Fruit fly (Drosophila melanogaster) whole organism, embryonic: ENCODE results near the gene Dpm1.

Source experiments
- Aef1 ChIP-seq: fragments of 200-800 bp; sonication (Bioruptor generic); IDR thresholded peaks from 3 replicates; pipeline ENCODE4 v1.3.6; 2022; ENCODE audit warnings: missing biosample characterization, missing genetic modification characterization
- CG10147 ChIP-seq: fragments of 200-800 bp; sonication (Bioruptor generic); optimal IDR thresholded peaks from 2 replicates; lab custom pipeline; 2019; ENCODE audit warnings: missing biosample characterization, mild to moderate bottlenecking, missing genetic modification characterization, moderate library complexity
- CG11093 ChIP-seq: fragments of 200-800 bp; sonication (Bioruptor generic); IDR thresholded peaks from 3 replicates; pipeline ENCODE4 v1.3.6; 2022; ENCODE audit warnings: missing biosample characterization, missing genetic modification characterization
- CG1233 ChIP-seq: fragments of 200-800 bp; sonication (Bioruptor generic); optimal IDR thresholded peaks from 4 replicates; lab custom pipeline; 2018; ENCODE audit warnings: missing biosample characterization, mild to moderate bottlenecking, missing genetic modification characterization
- CG12391 ChIP-seq: fragments of 200-800 bp; sonication (Bioruptor generic); optimal IDR thresholded peaks from 3 replicates; lab custom pipeline; 2018; ENCODE audit warnings: missing biosample characterization, mild to moderate bottlenecking, missing genetic modification characterization, moderate library complexity
- CG14710 ChIP-seq: fragments of 200-800 bp; sonication (Bioruptor generic); optimal IDR thresholded peaks from 3 replicates; lab custom pipeline; 2019; ENCODE audit warnings: missing biosample characterization, mild to moderate bottlenecking, missing genetic modification characterization, moderate library complexity
- CG15269 ChIP-seq: fragments of 200-800 bp; sonication (Bioruptor generic); optimal IDR thresholded peaks from 2 replicates; lab custom pipeline; 2018; ENCODE audit warnings: missing biosample characterization, mild to moderate bottlenecking, missing genetic modification characterization, moderate library complexity
- CG1647 ChIP-seq: fragments of 200-800 bp; sonication (Bioruptor generic); optimal IDR thresholded peaks from 3 replicates; lab custom pipeline; 2016; ENCODE audit warnings: missing biosample characterization, missing genetic modification characterization
- CG17612 ChIP-seq: fragments of 200-800 bp; sonication (Bioruptor generic); IDR thresholded peaks from 2 replicates; pipeline ENCODE4 v1.3.6; 2022; ENCODE audit warnings: missing biosample characterization, missing genetic modification characterization
- CG18262 ChIP-seq: fragments of 200-800 bp; optimal IDR thresholded peaks from 3 replicates; lab custom pipeline; 2019; ENCODE audit warnings: missing biosample characterization, mild to moderate bottlenecking, missing genetic modification characterization, moderate library complexity
- CG2120 ChIP-seq: fragments of 200-800 bp; sonication (Bioruptor generic); optimal IDR thresholded peaks from 3 replicates; lab custom pipeline; 2016; ENCODE audit warnings: missing biosample characterization, missing genetic modification characterization
- CG2129 ChIP-seq: fragments of 200-800 bp; sonication (Bioruptor generic); IDR thresholded peaks from 2 replicates; pipeline ENCODE4 v1.3.6; 2022; ENCODE audit warnings: missing biosample characterization, missing genetic modification characterization; ENCODE audit not compliant: partially characterized antibody
- CG2202 ChIP-seq: fragments of 200-800 bp; sonication (Bioruptor generic); optimal IDR thresholded peaks from 2 replicates; lab custom pipeline; 2018; ENCODE audit warnings: missing biosample characterization, mild to moderate bottlenecking, missing genetic modification characterization
- CG31365 ChIP-seq: fragments of 200-800 bp; sonication (Bioruptor generic); optimal IDR thresholded peaks from 2 replicates; lab custom pipeline; 2018; ENCODE audit warnings: missing biosample characterization, mild to moderate bottlenecking, missing genetic modification characterization
- CG3163 ChIP-seq: fragments of 200-800 bp; sonication (Bioruptor generic); optimal IDR thresholded peaks from 3 replicates; lab custom pipeline; 2016; ENCODE audit warnings: missing biosample characterization, missing genetic modification characterization
- CG32532 ChIP-seq: fragments of 200-800 bp; sonication (Bioruptor generic); IDR thresholded peaks from 2 replicates; pipeline ENCODE4 v1.3.6; 2022; ENCODE audit warnings: missing biosample characterization, missing genetic modification characterization
- CG3281 ChIP-seq: fragments of 200-800 bp; sonication (Bioruptor generic); optimal IDR thresholded peaks from 3 replicates; lab custom pipeline; 2017; ENCODE audit warnings: missing biosample characterization, mild to moderate bottlenecking, missing genetic modification characterization
- CG34224 ChIP-seq: fragments of 200-800 bp; sonication (Bioruptor generic); IDR thresholded peaks from 3 replicates; pipeline ENCODE4 v1.3.6; 2022; ENCODE audit warnings: missing biosample characterization, missing genetic modification characterization; ENCODE audit not compliant: partially characterized antibody
- CG3838 ChIP-seq: fragments of 200-800 bp; sonication (Bioruptor generic); optimal IDR thresholded peaks from 3 replicates; lab custom pipeline; 2016; ENCODE audit warnings: missing biosample characterization, missing genetic modification characterization
- CG5180 ChIP-seq: fragments of 200-800 bp; sonication (Bioruptor generic); optimal IDR thresholded peaks from 3 replicates; lab custom pipeline; 2017; ENCODE audit warnings: missing biosample characterization, missing genetic modification characterization, mild to moderate bottlenecking, moderate library complexity, missing genetic modification reagents
- CG6175 ChIP-seq: fragments of 200-800 bp; sonication (Bioruptor generic); IDR thresholded peaks from 3 replicates; pipeline ENCODE4 v1.3.6; 2022; ENCODE audit warnings: missing biosample characterization, missing genetic modification characterization
- CG6813 ChIP-seq: fragments of 200-800 bp; sonication (Bioruptor generic); optimal IDR thresholded peaks from 2 replicates; lab custom pipeline; 2017; ENCODE audit warnings: missing biosample characterization, missing genetic modification characterization, mild to moderate bottlenecking, moderate library complexity, missing genetic modification reagents
- CG7271 ChIP-seq: fragments of 200-800 bp; sonication (Bioruptor generic); optimal IDR thresholded peaks from 2 replicates; lab custom pipeline; 2018; ENCODE audit warnings: missing biosample characterization, mild to moderate bottlenecking, missing genetic modification characterization, moderate library complexity
- Ets97D ChIP-seq: fragments of 200-800 bp; sonication (Bioruptor generic); optimal IDR thresholded peaks from 3 replicates; lab custom pipeline; 2016; ENCODE audit warnings: missing biosample characterization, missing genetic modification characterization
- H2.0 ChIP-seq: fragments of 200-800 bp; sonication (Bioruptor generic); IDR thresholded peaks from 2 replicates; pipeline ENCODE4 v1.3.6; 2022; ENCODE audit warnings: missing biosample characterization, missing genetic modification characterization
- Meics ChIP-seq: fragments of 200-800 bp; sonication (Bioruptor generic); optimal IDR thresholded peaks from 2 replicates; lab custom pipeline; 2017; ENCODE audit warnings: missing biosample characterization, mild to moderate bottlenecking, missing genetic modification characterization
- Nf-YC ChIP-seq: fragments of 200-800 bp; optimal IDR thresholded peaks from 3 replicates; lab custom pipeline; 2019; ENCODE audit warnings: missing biosample characterization, mild to moderate bottlenecking, missing genetic modification characterization, moderate library complexity
- Optix ChIP-seq: fragments of 200-800 bp; sonication (Bioruptor generic); IDR thresholded peaks from 3 replicates; pipeline ENCODE4 v1.3.6; 2022; ENCODE audit warnings: missing biosample characterization, missing genetic modification characterization
- PHDP ChIP-seq: fragments of 200-800 bp; sonication (Bioruptor generic); optimal IDR thresholded peaks from 3 replicates; lab custom pipeline; 2018; ENCODE audit warnings: missing biosample characterization, mild to moderate bottlenecking, missing genetic modification characterization, moderate library complexity
- Poxn ChIP-seq: fragments of 200-800 bp; sonication (Bioruptor generic); IDR thresholded peaks from 2 replicates; pipeline ENCODE4 v1.3.6; 2022; ENCODE audit warnings: missing biosample characterization, missing genetic modification characterization
- Rfx ChIP-seq: fragments of 200-800 bp; sonication (Bioruptor generic); IDR thresholded peaks from 2 replicates; pipeline ENCODE4 v1.3.6; 2022; ENCODE audit warnings: missing biosample characterization, missing genetic modification characterization
- aop ChIP-seq: fragments of 200-800 bp; sonication (Bioruptor generic); IDR thresholded peaks from 2 replicates; pipeline ENCODE4 v1.3.6; 2022; ENCODE audit warnings: missing biosample characterization, missing genetic modification characterization
- cato ChIP-seq: fragments of 200-800 bp; sonication (Bioruptor generic); optimal IDR thresholded peaks from 2 replicates; lab custom pipeline; 2016; ENCODE audit warnings: missing biosample characterization, missing genetic modification characterization, borderline replicate concordance
- chn ChIP-seq: fragments of 200-800 bp; sonication (Bioruptor generic); optimal IDR thresholded peaks from 2 replicates; lab custom pipeline; 2016; ENCODE audit warnings: missing biosample characterization, missing genetic modification characterization
- crp ChIP-seq, 2 experiments: fragments of 200-800 bp; sonication (Bioruptor generic); optimal IDR thresholded peaks; 2 replicates in 1 of 2; 3 replicates in 1 of 2; lab custom pipeline; 2017; ENCODE audit warnings: missing biosample characterization in 2 of 2, missing genetic modification characterization in 2 of 2, mild to moderate bottlenecking in 1 of 2, moderate library complexity in 1 of 2
- dimm ChIP-seq: fragments of 200-800 bp; sonication (Bioruptor generic); IDR thresholded peaks from 2 replicates; pipeline ENCODE4 v1.3.6; 2022; ENCODE audit warnings: missing biosample characterization, missing genetic modification characterization
- dm ChIP-seq: fragments of 200-800 bp; sonication (Bioruptor generic); optimal IDR thresholded peaks from 3 replicates; lab custom pipeline; 2016; ENCODE audit warnings: missing biosample characterization, missing genetic modification characterization
- dpn ChIP-seq, 2 experiments: fragments of 200-800 bp; sonication (Bioruptor generic); optimal IDR thresholded peaks; 3 replicates each; lab custom pipeline; 2016; ENCODE audit warnings: missing biosample characterization in 2 of 2, missing genetic modification characterization in 2 of 2
- ind ChIP-seq: fragments of 200-800 bp; sonication (Bioruptor generic); optimal IDR thresholded peaks from 3 replicates; lab custom pipeline; 2016; ENCODE audit warnings: missing biosample characterization, missing genetic modification characterization
- kah ChIP-seq: fragments of 200-800 bp; sonication (Bioruptor generic); optimal IDR thresholded peaks from 2 replicates; lab custom pipeline; 2018; ENCODE audit warnings: missing biosample characterization, mild to moderate bottlenecking, missing genetic modification characterization
- knrl ChIP-seq: fragments of 200-800 bp; sonication (Bioruptor generic); IDR thresholded peaks from 3 replicates; pipeline ENCODE4 v1.3.6; 2022; ENCODE audit warnings: missing biosample characterization, missing genetic modification characterization; ENCODE audit not compliant: partially characterized antibody
- oc ChIP-seq: fragments of 200-800 bp; sonication (Bioruptor generic); optimal IDR thresholded peaks from 2 replicates; lab custom pipeline; 2018; ENCODE audit warnings: missing biosample characterization, mild to moderate bottlenecking, missing genetic modification characterization, moderate library complexity
- pan ChIP-seq, 4 experiments: fragments of >200 bp in 3 of 4; fragments of 200-800 bp in 1 of 4; sonication (Bioruptor generic) in 1 of 4; optimal IDR thresholded peaks in 3 of 4; IDR thresholded peaks in 1 of 4; 2 replicates each; pipeline versions ENCODE4 v1.3.6 to Lab custom; 2017 to 2022; ENCODE audit warnings: missing biosample characterization in 2 of 4, missing genetic modification characterization in 2 of 4, mixed read lengths in 1 of 4
- sens ChIP-seq: fragments of 200-800 bp; sonication (Bioruptor generic); peaks from one replicate; lab custom pipeline; 2016; ENCODE audit warnings: missing biosample characterization, missing genetic modification characterization
- sima ChIP-seq: fragments of 200-800 bp; sonication (Bioruptor generic); optimal IDR thresholded peaks from 2 replicates; lab custom pipeline; 2016; ENCODE audit warnings: missing biosample characterization, missing genetic modification characterization
- sisA ChIP-seq: fragments of 200-800 bp; sonication (Bioruptor generic); IDR thresholded peaks from 2 replicates; pipeline ENCODE4 v1.3.6; 2022; ENCODE audit warnings: missing biosample characterization, missing genetic modification characterization
- sna ChIP-seq: fragments of 200-800 bp; sonication (Bioruptor generic); IDR thresholded peaks from 2 replicates; pipeline ENCODE4 v1.3.6; 2022; ENCODE audit warnings: missing biosample characterization, missing genetic modification characterization; ENCODE audit not compliant: partially characterized antibody
- stc ChIP-seq: fragments of 200-800 bp; sonication (Bioruptor generic); IDR thresholded peaks from 2 replicates; pipeline ENCODE4 v1.3.6; 2022; ENCODE audit warnings: missing biosample characterization, missing genetic modification characterization
- tgo ChIP-seq: fragments of 200-800 bp; sonication (Bioruptor generic); IDR thresholded peaks from 3 replicates; pipeline ENCODE4 v1.3.6; 2022; ENCODE audit warnings: missing biosample characterization, missing genetic modification characterization

Dpm1 gene

dm6 chr2L:19517154-19517814, 8.9 kb downstream of the Dpm1 start, which contains the start of gene Hasp (continued):
- peak; percentile 61 for TF ChIP-seq PHDP (tag; lab: Kevin White, UChicago)
- TF ChIP-seq crp (GFP tag; optimal IDR thresholded peaks at IDR 0.05; lab: Kevin White, UChicago) = no peak
- TF ChIP-seq CG10147 (GFP tag; lab: Kevin White, UChicago) = peak; percentile 52
- TF ChIP-seq kah (GFP tag; lab: Kevin White, UChicago) = peak; percentile 28
- peak; percentile 75 for TF ChIP-seq CG32532 (GFP tag; lab: Robert Waterston, UW)
- no peak for TF ChIP-seq CG5180 (GFP tag; lab: Kevin White, UChicago)
- TF ChIP-seq CG14710 = peak; percentile 46
- no peak for TF ChIP-seq CG3838 (GFP tag; lab: Kevin White, UChicago)
- TF ChIP-seq CG3281 (GFP tag; lab: Kevin White, UChicago) = peak; percentile 64
- TF ChIP-seq CG2202 = peak; percentile 22
- no peak for TF ChIP-seq cato (GFP tag; lab: Kevin White, UChicago)
- TF ChIP-seq dpn (GFP tag; optimal IDR thresholded peaks at IDR 0.05; lab: Kevin White, UChicago) = peak in 1 of 2 experiments; percentile 62
- no peak for TF ChIP-seq CG11093 (GFP tag; lab: Robert Waterston, UW)
- TF ChIP-seq aop (GFP tag; lab: Robert Waterston, UW) = no peak
- peak; percentile 68 for TF ChIP-seq CG12391
- peak; percentile 87 for TF ChIP-seq CG34224 (GFP tag; lab: Robert Waterston, UW)
- TF ChIP-seq CG3163 (GFP tag; lab: Kevin White, UChicago) = no peak
- no peak for TF ChIP-seq CG2129 (GFP tag; lab: Robert Waterston, UW)
- TF ChIP-seq sens (GFP tag; lab: Kevin White, UChicago) = peak; percentile 88
- TF ChIP-seq oc = peak; percentile 41
- TF ChIP-seq Meics (GFP tag; lab: Kevin White, UChicago) = peak; percentile 67
- no peak for TF ChIP-seq Optix (GFP tag; lab: Robert Waterston, UW)
- TF ChIP-seq knrl (GFP tag; lab: Robert Waterston, UW) = peak; percentile 46; the same call in 2 of the 3 replicates
- TF ChIP-seq tgo (GFP tag; lab: Robert Waterston, UW) = peak; percentile 67; the same call in 2 of the 3 replicates
- no peak for TF ChIP-seq Poxn
- TF ChIP-seq ind (GFP tag; lab: Kevin White, UChicago) = peak; percentile 62
- TF ChIP-seq CG1233 (GFP tag; lab: Kevin White, UChicago) = peak; percentile 29
- TF ChIP-seq CG6175 (GFP tag; lab: Robert Waterston, UW) = no peak
- TF ChIP-seq Rfx = peak; percentile 67
- peak; percentile 51; the same call in 1 of the 2 replicates for TF ChIP-seq stc (GFP tag; lab: Robert Waterston, UW)
- peak; percentile 65 for TF ChIP-seq CG18262 (tag; lab: Kevin White, UChicago)
- no peak for TF ChIP-seq CG31365 (tag; lab: Kevin White, UChicago)
- 0 out of 3 replicates have a peak, but pooled peaks have one; percentile 10 for TF ChIP-seq Aef1 (GFP tag; lab: Robert Waterston, UW)
- no peak for TF ChIP-seq CG15269 (tag; lab: Kevin White, UChicago)
- peak; percentile 39 for TF ChIP-seq CG2120 (GFP tag; lab: Kevin White, UChicago)
- TF ChIP-seq H2.0 (GFP tag; lab: Robert Waterston, UW) = 0 out of 2 replicates have a peak, but pooled peaks have one; percentile 19
- TF ChIP-seq pan (optimal IDR thresholded peaks at IDR 0.05; lab: Kevin White, UChicago) = no peak
- TF ChIP-seq pan (GFP tag; optimal IDR thresholded peaks at IDR 0.05 in 1 of 2, IDR thresholded peaks at IDR 0.05 in 1 of 2) = peak in 1 of 2 experiments; percentile 65
- no peak for TF ChIP-seq dimm (GFP tag; lab: Robert Waterston, UW)
- TF ChIP-seq CG17612 = no peak
- peak; percentile 35 for TF ChIP-seq CG7271 (tag; lab: Kevin White, UChicago)
- TF ChIP-seq dm = no peak
- TF ChIP-seq sima = no peak
- peak; percentile 87 for TF ChIP-seq sna (GFP tag; lab: Robert Waterston, UW)
- peak; percentile 12 for TF ChIP-seq CG6813 (GFP tag; lab: Kevin White, UChicago)
- peak; percentile 48 for TF ChIP-seq Nf-YC
- TF ChIP-seq CG1647 (GFP tag; lab: Kevin White, UChicago) = peak; percentile 7
- no peak for TF ChIP-seq chn (GFP tag; lab: Kevin White, UChicago)
- peak; percentile 55 for TF ChIP-seq Ets97D (GFP tag; lab: Kevin White, UChicago)
- peak; percentile 45 for TF ChIP-seq sisA (GFP tag; lab: Robert Waterston, UW)
